Worm (Caenorhabditis elegans) whole organism, mixed stage, embryonic: ENCODE results near the gene srg-46.

ENCODE experiments used
- M03D4.4 ChIP-seq: sonication (generic microtip); optimal IDR thresholded peaks from 2 replicates; lab custom pipeline; 2017; ENCODE audit warnings: mild to moderate bottlenecking, missing genetic modification characterization, missing compliant biosample characterization
- blmp-1 ChIP-seq: fragments of 150-350 bp; optimal IDR thresholded peaks from 2 replicates; lab custom pipeline; 2014; ENCODE audit warnings: missing biosample characterization, missing genetic modification characterization
- elt-1 ChIP-seq: sonication (generic microtip); optimal IDR thresholded peaks from 2 replicates; lab custom pipeline; 2017; ENCODE audit warnings: missing genetic modification characterization, mild to moderate bottlenecking, missing compliant biosample characterization, antibody characterized with exemption, moderate library complexity, borderline replicate concordance; ENCODE audit not compliant: insufficient read depth
- elt-3 ChIP-seq: fragments of 150-350 bp; optimal IDR thresholded peaks from 2 replicates; lab custom pipeline; 2014; ENCODE audit warnings: missing biosample characterization, missing genetic modification characterization
- hlh-1 ChIP-seq: fragments of 150-350 bp; optimal IDR thresholded peaks from 2 replicates; lab custom pipeline; 2014; ENCODE audit warnings: missing biosample characterization, missing genetic modification reagents, missing genetic modification characterization
- mab-5 ChIP-seq: fragments of 150-350 bp; optimal IDR thresholded peaks from 2 replicates; lab custom pipeline; 2014; ENCODE audit warnings: missing biosample characterization, missing genetic modification characterization
- nhr-12 ChIP-seq: fragments of 150-350 bp; optimal IDR thresholded peaks from 2 replicates; lab custom pipeline; 2014; ENCODE audit warnings: missing biosample characterization, missing genetic modification characterization
- nhr-2 ChIP-seq: fragments of 150-350 bp; optimal IDR thresholded peaks from 2 replicates; lab custom pipeline; 2014; ENCODE audit warnings: missing biosample characterization, missing genetic modification characterization
- nhr-237 ChIP-seq: fragments of 150-350 bp; optimal IDR thresholded peaks from 2 replicates; lab custom pipeline; 2014; ENCODE audit warnings: missing biosample characterization, missing genetic modification characterization
- nhr-28 ChIP-seq: fragments of 150-350 bp; optimal IDR thresholded peaks from 2 replicates; lab custom pipeline; 2014; ENCODE audit warnings: missing biosample characterization, missing genetic modification characterization
- snpc-4 ChIP-seq: fragments of 150-350 bp; optimal IDR thresholded peaks from 2 replicates; lab custom pipeline; 2014; ENCODE audit warnings: missing biosample characterization, missing genetic modification characterization
- sptf-1 ChIP-seq: sonication (generic microtip); optimal IDR thresholded peaks from 2 replicates; lab custom pipeline; 2017; ENCODE audit warnings: mild to moderate bottlenecking, missing genetic modification characterization, moderate library complexity, missing compliant biosample characterization
- unc-62 ChIP-seq: fragments of 150-350 bp; optimal IDR thresholded peaks from 2 replicates; lab custom pipeline; 2014; ENCODE audit warnings: missing biosample characterization, missing genetic modification reagents, missing genetic modification characterization
- zip-8 ChIP-seq: fragments of 150-350 bp; optimal IDR thresholded peaks from 2 replicates; lab custom pipeline; 2014; ENCODE audit warnings: missing biosample characterization, missing genetic modification characterization

DNA sequence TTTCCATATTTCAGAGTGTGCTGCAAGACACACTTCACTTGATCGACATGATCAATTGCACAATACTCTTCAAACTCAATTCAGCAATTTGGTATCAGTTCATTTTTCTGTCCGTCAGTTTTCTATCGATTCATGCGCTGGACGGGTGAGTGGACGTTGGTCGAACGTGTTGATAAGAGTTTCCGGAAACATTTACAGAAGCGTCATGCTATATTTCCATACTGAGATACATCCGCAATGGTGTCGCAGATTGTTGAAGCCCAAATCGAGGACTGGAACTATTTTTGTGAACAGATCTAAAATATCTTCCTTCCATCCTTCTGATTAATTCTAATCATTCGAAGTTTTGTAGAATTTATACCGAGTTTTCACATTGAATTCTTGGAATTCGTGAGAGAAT, 6.1 kb downstream of the srg-46 start:
- TF ChIP-seq hlh-1 (tag; lab: Kevin White, UChicago) (no peak), snpc-4 (no peak), elt-1 (tag; lab: Kevin White, UChicago) (no peak), sptf-1 (tag; lab: Kevin White, UChicago) (no peak), unc-62 (no peak), nhr-12 (tag; lab: Kevin White, UChicago) (no peak), zip-8 (tag; lab: Kevin White, UChicago) (no peak), elt-3 (no peak), nhr-237 (tag; lab: Kevin White, UChicago) (no peak), blmp-1 (no peak), M03D4.4 (tag; lab: Kevin White, UChicago) (no peak), nhr-2 (tag; lab: Kevin White, UChicago) (no peak), mab-5 (no peak), nhr-28 (tag; lab: Kevin White, UChicago) (no peak)
